Fruit fly (Drosophila melanogaster) whole organism, embryonic: ENCODE measurements around the gene bbg.

Experiments
- Abd-B ChIP-seq: fragments of 200-800 bp; sonication (Bioruptor generic); optimal IDR thresholded peaks from 2 replicates; lab custom pipeline; 2018; ENCODE audit warnings: missing biosample characterization, mild to moderate bottlenecking, missing genetic modification characterization, moderate library complexity
- Atf6 ChIP-seq: fragments of 200-800 bp; sonication (Bioruptor generic); IDR thresholded peaks from 2 replicates; pipeline ENCODE4 v1.3.6; 2022; ENCODE audit warnings: missing biosample characterization, missing genetic modification characterization
- BEAF-32 ChIP-seq: fragments of 200-800 bp; sonication (Bioruptor generic); optimal IDR thresholded peaks from 3 replicates; lab custom pipeline; 2017; ENCODE audit warnings: missing biosample characterization, missing genetic modification characterization, mild to moderate bottlenecking, moderate library complexity, missing genetic modification reagents
- CG10147 ChIP-seq: fragments of 200-800 bp; sonication (Bioruptor generic); optimal IDR thresholded peaks from 2 replicates; lab custom pipeline; 2019; ENCODE audit warnings: missing biosample characterization, mild to moderate bottlenecking, missing genetic modification characterization, moderate library complexity
- CG10366 ChIP-seq: fragments of 200-800 bp; sonication (Bioruptor generic); IDR thresholded peaks from 2 replicates; pipeline ENCODE4 v1.3.6; 2022; ENCODE audit warnings: missing biosample characterization, missing genetic modification characterization
- CG11560 ChIP-seq: fragments of 200-800 bp; sonication (Bioruptor generic); IDR thresholded peaks from 3 replicates; pipeline ENCODE4 v1.3.6; 2022; ENCODE audit warnings: missing biosample characterization, missing genetic modification characterization
- CG13775 ChIP-seq: fragments of 200-800 bp; sonication (Bioruptor generic); optimal IDR thresholded peaks from 3 replicates; lab custom pipeline; 2017; ENCODE audit warnings: missing biosample characterization, mild to moderate bottlenecking, missing genetic modification characterization
- CG14710 ChIP-seq: fragments of 200-800 bp; sonication (Bioruptor generic); optimal IDR thresholded peaks from 3 replicates; lab custom pipeline; 2019; ENCODE audit warnings: missing biosample characterization, mild to moderate bottlenecking, missing genetic modification characterization, moderate library complexity
- CG14860 ChIP-seq: fragments of 200-800 bp; sonication (Bioruptor generic); IDR thresholded peaks from 3 replicates; pipeline ENCODE4 v1.3.6; 2022; ENCODE audit warnings: missing biosample characterization, missing genetic modification characterization; ENCODE audit not compliant: partially characterized antibody
- CG15514 ChIP-seq: fragments of 200-800 bp; sonication (Bioruptor generic); optimal IDR thresholded peaks from 3 replicates; lab custom pipeline; 2017; ENCODE audit warnings: missing biosample characterization, missing genetic modification characterization, mild to moderate bottlenecking, moderate library complexity, missing genetic modification reagents
- CG15601 ChIP-seq: fragments of 200-800 bp; sonication (Bioruptor generic); optimal IDR thresholded peaks from 3 replicates; lab custom pipeline; 2019; ENCODE audit warnings: missing biosample characterization, mild to moderate bottlenecking, missing genetic modification characterization, moderate library complexity
- CG1647 ChIP-seq: fragments of 200-800 bp; sonication (Bioruptor generic); optimal IDR thresholded peaks from 3 replicates; lab custom pipeline; 2016; ENCODE audit warnings: missing biosample characterization, missing genetic modification characterization
- CG18011 ChIP-seq: fragments of 200-800 bp; sonication (Bioruptor generic); optimal IDR thresholded peaks from 2 replicates; lab custom pipeline; 2017; ENCODE audit warnings: missing biosample characterization, missing genetic modification characterization, mild to moderate bottlenecking, moderate library complexity, missing genotype
- CG18262 ChIP-seq: fragments of 200-800 bp; optimal IDR thresholded peaks from 3 replicates; lab custom pipeline; 2019; ENCODE audit warnings: missing biosample characterization, mild to moderate bottlenecking, missing genetic modification characterization, moderate library complexity
- CG2129 ChIP-seq: fragments of 200-800 bp; sonication (Bioruptor generic); IDR thresholded peaks from 2 replicates; pipeline ENCODE4 v1.3.6; 2022; ENCODE audit warnings: missing biosample characterization, missing genetic modification characterization; ENCODE audit not compliant: partially characterized antibody
- CG34224 ChIP-seq: fragments of 200-800 bp; sonication (Bioruptor generic); IDR thresholded peaks from 3 replicates; pipeline ENCODE4 v1.3.6; 2022; ENCODE audit warnings: missing biosample characterization, missing genetic modification characterization; ENCODE audit not compliant: partially characterized antibody
- CG8765 ChIP-seq: fragments of 200-800 bp; sonication (Bioruptor generic); IDR thresholded peaks from 2 replicates; pipeline ENCODE4 v1.3.6; 2022; ENCODE audit warnings: missing biosample characterization, missing genetic modification characterization
- CG9609 ChIP-seq: fragments of 200-800 bp; sonication (Bioruptor generic); optimal IDR thresholded peaks from 3 replicates; lab custom pipeline; 2016; ENCODE audit warnings: missing biosample characterization, missing genetic modification characterization
- CG9797 ChIP-seq: fragments of 200-800 bp; sonication (Bioruptor generic); optimal IDR thresholded peaks from 3 replicates; lab custom pipeline; 2018; ENCODE audit warnings: missing biosample characterization, mild to moderate bottlenecking, missing genetic modification characterization
- HmgZ ChIP-seq: fragments of 200-800 bp; sonication (Bioruptor generic); optimal IDR thresholded peaks from 2 replicates; lab custom pipeline; 2018; ENCODE audit warnings: missing biosample characterization, mild to moderate bottlenecking, missing genetic modification characterization
- Hr3 ChIP-seq: fragments of 200-800 bp; sonication (Bioruptor generic); optimal IDR thresholded peaks from 3 replicates; lab custom pipeline; 2016; ENCODE audit warnings: missing biosample characterization, missing genetic modification characterization
- Hr51 ChIP-seq, 2 experiments: fragments of 200-800 bp; sonication (Bioruptor generic); optimal IDR thresholded peaks; 2 replicates in 1 of 2; 3 replicates in 1 of 2; lab custom pipeline; 2016 to 2018; ENCODE audit warnings: missing biosample characterization in 2 of 2, missing genetic modification characterization in 2 of 2, mild to moderate bottlenecking in 1 of 2, moderate library complexity in 1 of 2
- MBD-R2 ChIP-seq: fragments of 200-800 bp; sonication (Bioruptor generic); IDR thresholded peaks from 2 replicates; pipeline ENCODE4 v1.3.6; 2022; ENCODE audit warnings: missing biosample characterization, missing genetic modification characterization
- Max ChIP-seq: fragments of 200-800 bp; sonication (Bioruptor generic); optimal IDR thresholded peaks from 2 replicates; lab custom pipeline; 2016; ENCODE audit warnings: missing biosample characterization, mild to moderate bottlenecking, missing genetic modification characterization
- Med ChIP-seq: fragments of 200-800 bp; sonication (Bioruptor generic); peaks from one replicate; lab custom pipeline; 2016; ENCODE audit warnings: missing biosample characterization, missing genetic modification characterization, mild to moderate bottlenecking, inconsistent platforms, moderate library complexity
- NC2β ChIP-seq: fragments of 200-800 bp; sonication (Bioruptor generic); optimal IDR thresholded peaks from 2 replicates; lab custom pipeline; 2016; ENCODE audit warnings: missing biosample characterization, missing genetic modification characterization
- Nf-YB ChIP-seq: fragments of 200-800 bp; sonication (Bioruptor generic); optimal IDR thresholded peaks from 3 replicates; lab custom pipeline; 2019; ENCODE audit warnings: missing biosample characterization, mild to moderate bottlenecking, missing genetic modification characterization, moderate library complexity
- NfI ChIP-seq: fragments of 200-800 bp; sonication (Bioruptor generic); optimal IDR thresholded peaks from 3 replicates; lab custom pipeline; 2018; ENCODE audit warnings: missing biosample characterization, mild to moderate bottlenecking, missing genetic modification characterization, moderate library complexity
- Side ChIP-seq: fragments of 200-800 bp; sonication (Bioruptor generic); optimal IDR thresholded peaks from 2 replicates; lab custom pipeline; 2016; ENCODE audit warnings: missing biosample characterization, missing genetic modification characterization
- al ChIP-seq: fragments of 200-800 bp; sonication (Bioruptor generic); IDR thresholded peaks from 2 replicates; pipeline ENCODE4 v1.3.6; 2022; ENCODE audit warnings: missing biosample characterization, missing genetic modification characterization
- ato ChIP-seq: fragments of 200-800 bp; sonication (Bioruptor generic); IDR thresholded peaks from 2 replicates; pipeline ENCODE4 v1.3.6; 2022; ENCODE audit warnings: missing biosample characterization, missing genetic modification characterization; ENCODE audit not compliant: partially characterized antibody
- ci ChIP-seq: fragments of 200-800 bp; sonication (Bioruptor generic); IDR thresholded peaks from 3 replicates; pipeline ENCODE4 v1.3.6; 2022; ENCODE audit warnings: missing biosample characterization, missing genetic modification characterization
- dmrt11E ChIP-seq: fragments of 200-800 bp; sonication (Bioruptor generic); optimal IDR thresholded peaks from 3 replicates; lab custom pipeline; 2018; ENCODE audit warnings: missing biosample characterization, mild to moderate bottlenecking, missing genetic modification characterization, moderate library complexity
- dysf ChIP-seq: fragments of 200-800 bp; sonication (Bioruptor generic); IDR thresholded peaks from 3 replicates; pipeline ENCODE4 v1.3.6; 2022; ENCODE audit warnings: missing biosample characterization, missing genetic modification characterization
- hbn ChIP-seq: fragments of 200-800 bp; sonication (Bioruptor generic); IDR thresholded peaks from 2 replicates; pipeline ENCODE4 v1.3.6; 2022; ENCODE audit warnings: missing biosample characterization, missing genetic modification characterization; ENCODE audit not compliant: partially characterized antibody
- inv ChIP-seq: fragments of 200-800 bp; sonication (Bioruptor generic); IDR thresholded peaks from 2 replicates; pipeline ENCODE4 v1.3.6; 2022; ENCODE audit warnings: missing biosample characterization, missing genetic modification characterization; ENCODE audit not compliant: partially characterized antibody
- jumu ChIP-seq: fragments of 200-800 bp; sonication (Bioruptor generic); optimal IDR thresholded peaks from 3 replicates; lab custom pipeline; 2016; ENCODE audit warnings: missing biosample characterization, missing genetic modification characterization
- klu ChIP-seq: fragments of 200-800 bp; sonication (Bioruptor generic); IDR thresholded peaks from 2 replicates; pipeline ENCODE4 v1.3.6; 2022; ENCODE audit warnings: missing biosample characterization, missing genetic modification characterization
- lbe ChIP-seq: fragments of 200-800 bp; sonication (Bioruptor generic); optimal IDR thresholded peaks from 2 replicates; lab custom pipeline; 2016; ENCODE audit warnings: missing biosample characterization, mild to moderate bottlenecking, missing genetic modification characterization
- nmo ChIP-seq: fragments of 200-800 bp; sonication (Bioruptor generic); optimal IDR thresholded peaks from 2 replicates; lab custom pipeline; 2018; ENCODE audit warnings: missing biosample characterization, mild to moderate bottlenecking, missing genetic modification characterization, moderate library complexity
- scrt ChIP-seq: fragments of 200-800 bp; sonication (Bioruptor generic); optimal IDR thresholded peaks from 2 replicates; lab custom pipeline; 2018; ENCODE audit warnings: missing biosample characterization, mild to moderate bottlenecking, missing genetic modification characterization, moderate library complexity
- sisA ChIP-seq: fragments of 200-800 bp; sonication (Bioruptor generic); IDR thresholded peaks from 2 replicates; pipeline ENCODE4 v1.3.6; 2022; ENCODE audit warnings: missing biosample characterization, missing genetic modification characterization
- slou ChIP-seq: fragments of 200-800 bp; sonication (Bioruptor generic); optimal IDR thresholded peaks from 3 replicates; lab custom pipeline; 2016; ENCODE audit warnings: missing biosample characterization, missing genetic modification characterization
- sug ChIP-seq: fragments of 200-800 bp; optimal IDR thresholded peaks from 2 replicates; lab custom pipeline; 2019; ENCODE audit warnings: missing biosample characterization, mild to moderate bottlenecking, missing genetic modification characterization, moderate library complexity
- tll ChIP-seq, 2 experiments: fragments of 200-800 bp in 1 of 2; fragments of >200 bp in 1 of 2; sonication (Bioruptor generic) in 1 of 2; optimal IDR thresholded peaks; 2 replicates each; lab custom pipeline; 2017 to 2019; ENCODE audit warnings: missing biosample characterization in 2 of 2, missing genetic modification characterization in 2 of 2, mild to moderate bottlenecking in 1 of 2, moderate library complexity in 1 of 2
- trem ChIP-seq: fragments of 200-800 bp; optimal IDR thresholded peaks from 3 replicates; lab custom pipeline; 2019; ENCODE audit warnings: missing biosample characterization, mild to moderate bottlenecking, missing genetic modification characterization, moderate library complexity
- unc-4 ChIP-seq: fragments of 200-800 bp; sonication (Bioruptor generic); IDR thresholded peaks from 2 replicates; pipeline ENCODE4 v1.3.6; 2022; ENCODE audit warnings: missing biosample characterization, missing genetic modification characterization; ENCODE audit not compliant: partially characterized antibody
- usp ChIP-seq: fragments of >200 bp; optimal IDR thresholded peaks from 2 replicates; lab custom pipeline; 2017; ENCODE audit warnings: missing biosample characterization, missing genetic modification characterization
- vvl ChIP-seq: fragments of 200-800 bp; sonication (Bioruptor generic); IDR thresholded peaks from 2 replicates; pipeline ENCODE4 v1.3.6; 2022; ENCODE audit warnings: missing biosample characterization, missing genetic modification characterization
- zf30C ChIP-seq: fragments of 200-800 bp; sonication (Bioruptor generic); optimal IDR thresholded peaks from 3 replicates; lab custom pipeline; 2018; ENCODE audit warnings: missing biosample characterization, mild to moderate bottlenecking, missing genetic modification characterization

Gene bbg

DNA sequence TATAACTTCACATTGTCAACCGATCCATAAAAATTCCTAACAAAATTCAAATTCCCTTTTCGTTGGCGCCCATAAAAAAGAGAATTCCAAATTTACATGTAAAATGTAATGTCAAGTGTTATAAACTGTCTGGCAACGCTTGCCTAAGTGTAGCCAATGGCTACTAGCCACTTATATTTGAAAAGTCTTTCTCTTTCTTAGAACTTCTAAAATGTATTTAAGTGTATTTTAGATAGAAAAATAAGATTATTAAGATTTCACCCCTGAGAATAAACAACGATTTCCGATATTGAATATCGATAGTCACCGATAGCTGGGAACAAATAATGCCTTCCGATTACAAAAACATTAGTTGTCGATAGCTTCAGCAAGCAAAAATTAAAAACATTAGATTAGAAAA lies 23.6 kb upstream of the bbg start, which contains the start of gene CG34039 (continued):
- TF ChIP-seq CG15601 (tag; lab: Kevin White, UChicago) (peak; percentile 65), Hr3 (no peak), al (GFP tag; lab: Robert Waterston, UW) (no peak), CG11560 (tag; lab: Robert Waterston, UW) (no peak), nmo (GFP tag; lab: Kevin White, UChicago) (peak; percentile 53), CG9797 (GFP tag; lab: Kevin White, UChicago) (peak; percentile 9), zf30C (GFP tag; lab: Kevin White, UChicago) (peak; percentile 67), lbe (GFP tag; lab: Kevin White, UChicago) (peak; percentile 6), Nf-YB (GFP tag; lab: Kevin White, UChicago) (peak; percentile 72), CG9609 (GFP tag; lab: Kevin White, UChicago) (no peak), MBD-R2 (GFP tag; lab: Robert Waterston, UW) (peak; percentile 63), hbn (GFP tag; lab: Robert Waterston, UW) (peak; percentile 94), usp (GFP tag; lab: Kevin White, UChicago) (no peak), Atf6 (no peak), HmgZ (peak; percentile 39), slou (no peak), klu (GFP tag; lab: Robert Waterston, UW) (no peak), CG18011 (no peak), Med (GFP tag; lab: Kevin White, UChicago) (peak; percentile 76), CG2129 (GFP tag; lab: Robert Waterston, UW) (peak; percentile 93), sug (tag; lab: Kevin White, UChicago) (no peak), CG10366 (GFP tag; lab: Robert Waterston, UW) (no peak), vvl (GFP tag; lab: Robert Waterston, UW) (peak; percentile 26; the same call in 1 of the 2 replicates), tll (GFP tag; optimal IDR thresholded peaks at IDR 0.05; lab: Kevin White, UChicago) (no peak), dysf (no peak), unc-4 (GFP tag; lab: Robert Waterston, UW) (peak; percentile 97), CG14710 (tag; lab: Kevin White, UChicago) (peak; percentile 82), CG10147 (peak; percentile 52), trem (tag; lab: Kevin White, UChicago) (peak; percentile 89), ato (GFP tag; lab: Robert Waterston, UW) (peak; percentile 91), CG34224 (GFP tag; lab: Robert Waterston, UW) (peak; percentile 97), NfI (no peak), CG14860 (peak; percentile 93), CG18262 (tag; lab: Kevin White, UChicago) (peak; percentile 47), scrt (GFP tag; lab: Kevin White, UChicago) (no peak), Abd-B (GFP tag; lab: Kevin White, UChicago) (peak; percentile 4), Side (GFP tag; lab: Kevin White, UChicago) (no peak), Max (GFP tag; lab: Kevin White, UChicago) (peak; percentile 21), dmrt11E (tag; lab: Kevin White, UChicago) (no peak), CG8765 (no peak), inv (GFP tag; lab: Robert Waterston, UW) (peak; percentile 83), NC2β (GFP tag; lab: Kevin White, UChicago) (peak; percentile 25), CG13775 (no peak), CG1647 (GFP tag; lab: Kevin White, UChicago) (no peak), CG15514 (GFP tag; lab: Kevin White, UChicago) (peak; percentile 79), Hr51 (GFP tag; optimal IDR thresholded peaks at IDR 0.05; lab: Kevin White, UChicago) (peak in 1 of 2 experiments; percentile 28), ci (GFP tag; lab: Robert Waterston, UW) (no peak), BEAF-32 (GFP tag; lab: Kevin White, UChicago) (peak; percentile 88), jumu (GFP tag; lab: Kevin White, UChicago) (no peak), sisA (GFP tag; lab: Robert Waterston, UW) (no peak)
